Fruit fly (Drosophila melanogaster) whole organism, embryonic: Measurements from ENCODE around the gene CG34125.

Experiments
- B-H1 ChIP-seq: fragments of 200-800 bp; sonication (Bioruptor generic); IDR thresholded peaks from 3 replicates; pipeline ENCODE4 v1.3.6; 2022; ENCODE audit warnings: missing biosample characterization, missing genetic modification characterization
- BtbVII ChIP-seq: fragments of 200-800 bp; sonication (Bioruptor generic); optimal IDR thresholded peaks from 3 replicates; lab custom pipeline; 2017; ENCODE audit warnings: missing biosample characterization, mild to moderate bottlenecking, missing genetic modification characterization
- CG11085 ChIP-seq: fragments of 200-800 bp; sonication (Bioruptor generic); IDR thresholded peaks from 2 replicates; pipeline ENCODE4 v1.3.6; 2022; ENCODE audit warnings: missing biosample characterization, missing genetic modification characterization
- CG13123 ChIP-seq: fragments of 200-800 bp; sonication (Bioruptor generic); optimal IDR thresholded peaks from 2 replicates; lab custom pipeline; 2016; ENCODE audit warnings: missing biosample characterization, missing genetic modification characterization
- CG1603 ChIP-seq: fragments of 200-800 bp; sonication (Bioruptor generic); optimal IDR thresholded peaks from 2 replicates; lab custom pipeline; 2019; ENCODE audit warnings: missing biosample characterization, mild to moderate bottlenecking, missing genetic modification characterization, moderate library complexity
- CG18011 ChIP-seq: fragments of 200-800 bp; sonication (Bioruptor generic); optimal IDR thresholded peaks from 2 replicates; lab custom pipeline; 2017; ENCODE audit warnings: missing biosample characterization, missing genetic modification characterization, mild to moderate bottlenecking, moderate library complexity, missing genotype
- CG18262 ChIP-seq: fragments of 200-800 bp; optimal IDR thresholded peaks from 3 replicates; lab custom pipeline; 2019; ENCODE audit warnings: missing biosample characterization, mild to moderate bottlenecking, missing genetic modification characterization, moderate library complexity
- CG18476 ChIP-seq: fragments of 200-800 bp; sonication (Bioruptor generic); optimal IDR thresholded peaks from 2 replicates; lab custom pipeline; 2016; ENCODE audit warnings: missing biosample characterization, mild to moderate bottlenecking, missing genetic modification characterization
- CG30431 ChIP-seq: fragments of 200-800 bp; sonication (Bioruptor generic); optimal IDR thresholded peaks from 2 replicates; lab custom pipeline; 2017; ENCODE audit warnings: missing biosample characterization, missing genetic modification characterization
- CG32532 ChIP-seq: fragments of 200-800 bp; sonication (Bioruptor generic); IDR thresholded peaks from 2 replicates; pipeline ENCODE4 v1.3.6; 2022; ENCODE audit warnings: missing biosample characterization, missing genetic modification characterization
- CG3726 ChIP-seq: fragments of 200-800 bp; sonication (Bioruptor generic); IDR thresholded peaks from 3 replicates; pipeline ENCODE4, ENCODE4 v1.3.6; 2022; ENCODE audit warnings: missing biosample characterization, missing genetic modification characterization
- CG3838 ChIP-seq: fragments of 200-800 bp; sonication (Bioruptor generic); optimal IDR thresholded peaks from 3 replicates; lab custom pipeline; 2016; ENCODE audit warnings: missing biosample characterization, missing genetic modification characterization
- CG4404 ChIP-seq: fragments of 200-800 bp; sonication (Bioruptor generic); IDR thresholded peaks from 2 replicates; pipeline ENCODE4 v1.3.6; 2022; ENCODE audit warnings: missing biosample characterization, missing genetic modification characterization
- CG4424 ChIP-seq: fragments of 200-800 bp; sonication (Bioruptor generic); optimal IDR thresholded peaks from 3 replicates; lab custom pipeline; 2016; ENCODE audit warnings: missing biosample characterization, missing genetic modification characterization
- CG6791 ChIP-seq: fragments of 200-800 bp; sonication (Bioruptor generic); IDR thresholded peaks from 3 replicates; pipeline ENCODE4 v1.3.6; 2022; ENCODE audit warnings: missing biosample characterization, missing genetic modification characterization; ENCODE audit not compliant: partially characterized antibody
- CG7556 ChIP-seq: fragments of 200-800 bp; sonication (Bioruptor generic); optimal IDR thresholded peaks from 2 replicates; lab custom pipeline; 2017; ENCODE audit warnings: missing biosample characterization, mild to moderate bottlenecking, missing genetic modification characterization
- CG7745 ChIP-seq: fragments of 200-800 bp; sonication (Bioruptor generic); optimal IDR thresholded peaks from 2 replicates; lab custom pipeline; 2018; ENCODE audit warnings: missing biosample characterization, mild to moderate bottlenecking, missing genetic modification characterization, moderate library complexity
- CG7987 ChIP-seq: fragments of 200-800 bp; sonication (Bioruptor generic); optimal IDR thresholded peaks from 2 replicates; lab custom pipeline; 2018; ENCODE audit warnings: missing biosample characterization, mild to moderate bottlenecking, missing genetic modification characterization, moderate library complexity
- CG8359 ChIP-seq: fragments of 200-800 bp; sonication (Bioruptor generic); optimal IDR thresholded peaks from 2 replicates; lab custom pipeline; 2017; ENCODE audit warnings: missing biosample characterization, mild to moderate bottlenecking, missing genetic modification characterization, borderline replicate concordance
- Dad ChIP-seq: fragments of 200-800 bp; sonication (Bioruptor generic); optimal IDR thresholded peaks from 3 replicates; lab custom pipeline; 2016; ENCODE audit warnings: missing biosample characterization, missing genetic modification characterization
- Doc3 ChIP-seq: fragments of 200-800 bp; sonication (Bioruptor generic); IDR thresholded peaks from 3 replicates; pipeline ENCODE4 v1.3.6; 2022; ENCODE audit warnings: missing biosample characterization, missing genetic modification characterization; ENCODE audit not compliant: partially characterized antibody
- HLHmδ ChIP-seq: fragments of 200-800 bp; sonication (Bioruptor generic); optimal IDR thresholded peaks from 2 replicates; lab custom pipeline; 2018; ENCODE audit warnings: missing biosample characterization, mild to moderate bottlenecking, missing genetic modification characterization, moderate library complexity
- MTF-1 ChIP-seq: fragments of 200-800 bp; sonication (Bioruptor generic); optimal IDR thresholded peaks from 2 replicates; lab custom pipeline; 2018; ENCODE audit warnings: missing biosample characterization, mild to moderate bottlenecking, missing genetic modification characterization, borderline replicate concordance
- NK7.1 ChIP-seq: fragments of 200-800 bp; sonication (Bioruptor generic); optimal IDR thresholded peaks from 3 replicates; lab custom pipeline; 2016; ENCODE audit warnings: missing biosample characterization, missing genetic modification characterization
- Nf-YB ChIP-seq: fragments of 200-800 bp; sonication (Bioruptor generic); optimal IDR thresholded peaks from 3 replicates; lab custom pipeline; 2019; ENCODE audit warnings: missing biosample characterization, mild to moderate bottlenecking, missing genetic modification characterization, moderate library complexity
- Sox102F ChIP-seq: fragments of 200-800 bp; sonication (Bioruptor generic); optimal IDR thresholded peaks from 2 replicates; lab custom pipeline; 2018; ENCODE audit warnings: missing biosample characterization, mild to moderate bottlenecking, missing genetic modification characterization, moderate library complexity
- Taf1 ChIP-seq: fragments of 200-800 bp; sonication (Bioruptor generic); IDR thresholded peaks from 2 replicates; pipeline ENCODE4 v1.3.6; 2022; ENCODE audit warnings: missing biosample characterization, missing genetic modification characterization
- YL-1 ChIP-seq: fragments of 200-800 bp; sonication (Bioruptor generic); optimal IDR thresholded peaks from 3 replicates; lab custom pipeline; 2017; ENCODE audit warnings: missing biosample characterization, mild to moderate bottlenecking, missing genetic modification characterization
- ato ChIP-seq: fragments of 200-800 bp; sonication (Bioruptor generic); IDR thresholded peaks from 2 replicates; pipeline ENCODE4 v1.3.6; 2022; ENCODE audit warnings: missing biosample characterization, missing genetic modification characterization; ENCODE audit not compliant: partially characterized antibody
- chm ChIP-seq: fragments of 200-800 bp; sonication (Bioruptor generic); IDR thresholded peaks from 2 replicates; pipeline ENCODE4 v1.3.6; 2022; ENCODE audit warnings: missing biosample characterization, missing genetic modification characterization
- dan ChIP-seq: fragments of 200-800 bp; sonication (Bioruptor generic); IDR thresholded peaks from 2 replicates; pipeline ENCODE4 v1.3.6; 2022; ENCODE audit warnings: missing biosample characterization, missing genetic modification characterization
- dysf ChIP-seq: fragments of 200-800 bp; sonication (Bioruptor generic); IDR thresholded peaks from 3 replicates; pipeline ENCODE4 v1.3.6; 2022; ENCODE audit warnings: missing biosample characterization, missing genetic modification characterization
- esg ChIP-seq: fragments of 200-800 bp; sonication (Bioruptor generic); conservative IDR thresholded peaks from 2 replicates; pipeline ENCODE4 v1.3.6; 2022; ENCODE audit warnings: missing biosample characterization, missing genetic modification characterization
- fd3F ChIP-seq: fragments of 200-800 bp; sonication (Bioruptor generic); optimal IDR thresholded peaks from 2 replicates; lab custom pipeline; 2018; ENCODE audit warnings: missing biosample characterization, mild to moderate bottlenecking, missing genetic modification characterization, moderate library complexity
- gfzf ChIP-seq: fragments of 200-800 bp; sonication (Bioruptor generic); optimal IDR thresholded peaks from 2 replicates; lab custom pipeline; 2016; ENCODE audit warnings: missing biosample characterization, mild to moderate bottlenecking, missing genetic modification characterization, moderate library complexity
- gsb-n ChIP-seq: fragments of 200-800 bp; sonication (Bioruptor generic); optimal IDR thresholded peaks from 3 replicates; lab custom pipeline; 2018; ENCODE audit warnings: missing biosample characterization, mild to moderate bottlenecking, missing genetic modification characterization
- hkb ChIP-seq, 2 experiments: fragments of 200-800 bp in 1 of 2; fragments of >200 bp in 1 of 2; sonication (Bioruptor generic) in 1 of 2; IDR thresholded peaks in 1 of 2; optimal IDR thresholded peaks in 1 of 2; 2 replicates each; pipeline versions ENCODE4 v1.3.6 to Lab custom; 2017 to 2022; ENCODE audit warnings: missing biosample characterization in 1 of 2, missing genetic modification characterization in 1 of 2
- hth ChIP-seq: fragments of >200 bp; optimal IDR thresholded peaks from 2 replicates; lab custom pipeline; 2017; ENCODE audit warnings: inconsistent platforms
- klu ChIP-seq: fragments of 200-800 bp; sonication (Bioruptor generic); IDR thresholded peaks from 2 replicates; pipeline ENCODE4 v1.3.6; 2022; ENCODE audit warnings: missing biosample characterization, missing genetic modification characterization
- mam ChIP-seq: fragments of 200-800 bp; sonication (Bioruptor generic); optimal IDR thresholded peaks from 3 replicates; lab custom pipeline; 2016; ENCODE audit warnings: missing biosample characterization, missing genetic modification characterization
- nom ChIP-seq: fragments of 200-800 bp; sonication (Bioruptor generic); optimal IDR thresholded peaks from 2 replicates; lab custom pipeline; 2017; ENCODE audit warnings: missing biosample characterization, missing genetic modification characterization, mild to moderate bottlenecking, moderate library complexity, missing genetic modification reagents
- p53 ChIP-seq: fragments of 200-800 bp; sonication (Bioruptor generic); optimal IDR thresholded peaks from 2 replicates; lab custom pipeline; 2016; ENCODE audit warnings: missing biosample characterization, missing genetic modification characterization
- rib ChIP-seq: fragments of 200-800 bp; sonication (Bioruptor generic); IDR thresholded peaks from 2 replicates; pipeline ENCODE4 v1.3.6; 2022; ENCODE audit warnings: missing biosample characterization, missing genetic modification characterization
- ro ChIP-seq: fragments of 200-800 bp; sonication (Bioruptor generic); IDR thresholded peaks from 2 replicates; pipeline ENCODE4 v1.3.6; 2022; ENCODE audit warnings: missing biosample characterization, missing genetic modification characterization
- slp2 ChIP-seq: fragments of 200-800 bp; sonication (Bioruptor generic); optimal IDR thresholded peaks from 2 replicates; lab custom pipeline; 2016; ENCODE audit warnings: missing biosample characterization, missing genetic modification characterization
- sqz ChIP-seq: fragments of 200-800 bp; sonication (Bioruptor generic); optimal IDR thresholded peaks from 3 replicates; lab custom pipeline; 2018; ENCODE audit warnings: missing biosample characterization, mild to moderate bottlenecking, missing genetic modification characterization
- sug ChIP-seq: fragments of 200-800 bp; optimal IDR thresholded peaks from 2 replicates; lab custom pipeline; 2019; ENCODE audit warnings: missing biosample characterization, mild to moderate bottlenecking, missing genetic modification characterization, moderate library complexity
- twi ChIP-seq: fragments of 200-800 bp; optimal IDR thresholded peaks from 2 replicates; lab custom pipeline; 2019; ENCODE audit warnings: missing biosample characterization, mild to moderate bottlenecking, missing genetic modification characterization, moderate library complexity
- vfl ChIP-seq: fragments of 200-800 bp; sonication (Bioruptor generic); optimal IDR thresholded peaks from 2 replicates; lab custom pipeline; 2016; ENCODE audit warnings: missing biosample characterization, missing genetic modification characterization
- yki ChIP-seq: fragments of >200 bp; optimal IDR thresholded peaks from 3 replicates; lab custom pipeline; 2018

The CG34125 gene

dm6 chr2L:4999389-5000032, 34.0 kb downstream of the CG34125 start (continued):
- TF ChIP-seq CG3726 (GFP tag; lab: Robert Waterston, UW), result 0 out of 3 replicates have a peak, but pooled peaks have one; percentile 51
- TF ChIP-seq p53 (GFP tag; lab: Kevin White, UChicago), result no peak
- TF ChIP-seq esg (GFP tag; lab: Robert Waterston, UW), result peak; percentile 70
- peak; percentile 56 for TF ChIP-seq gsb-n (tag; lab: Kevin White, UChicago)
- no peak for TF ChIP-seq CG7745
- 0 out of 2 replicates have a peak, but pooled peaks have one; percentile 47 for TF ChIP-seq klu (GFP tag; lab: Robert Waterston, UW)
- TF ChIP-seq CG7987 (GFP tag; lab: Kevin White, UChicago), result no peak
- TF ChIP-seq ro, result no peak
- no peak for TF ChIP-seq CG3838 (GFP tag; lab: Kevin White, UChicago)
- TF ChIP-seq yki (lab: Kevin White, UChicago), result no peak
- TF ChIP-seq chm (GFP tag; lab: Robert Waterston, UW), result peak; percentile 60; the same call in 1 of the 2 replicates
- no peak for TF ChIP-seq CG6791 (GFP tag; lab: Robert Waterston, UW)
- no peak for TF ChIP-seq gfzf
- TF ChIP-seq nom (GFP tag; lab: Kevin White, UChicago), result no peak
- peak; percentile 84 for TF ChIP-seq CG32532 (GFP tag; lab: Robert Waterston, UW)
- TF ChIP-seq sqz, result peak; percentile 21
- TF ChIP-seq CG30431 (GFP tag; lab: Kevin White, UChicago), result peak; percentile 70
- no peak for TF ChIP-seq dan
- TF ChIP-seq CG7556 (GFP tag; lab: Kevin White, UChicago), result peak; percentile 27
- no peak for TF ChIP-seq CG18011 (GFP tag; lab: Kevin White, UChicago)
- TF ChIP-seq ato (GFP tag; lab: Robert Waterston, UW), result no peak
- no peak for TF ChIP-seq twi
- TF ChIP-seq CG11085 (GFP tag; lab: Robert Waterston, UW), result no peak
- peak; percentile 83 for TF ChIP-seq dysf (GFP tag; lab: Robert Waterston, UW)
- TF ChIP-seq CG4424 (GFP tag; lab: Kevin White, UChicago), result peak; percentile 61
- TF ChIP-seq Taf1 (GFP tag; lab: Robert Waterston, UW), result peak; percentile 68
- peak; percentile 65 for TF ChIP-seq CG18262
- peak; percentile 29 for TF ChIP-seq CG8359 (GFP tag; lab: Kevin White, UChicago)
- TF ChIP-seq sug (tag; lab: Kevin White, UChicago), result peak; percentile 26
- TF ChIP-seq BtbVII (GFP tag; lab: Kevin White, UChicago), result peak; percentile 70
- peak; percentile 75 for TF ChIP-seq CG1603 (tag; lab: Kevin White, UChicago)
- peak; percentile 30 for TF ChIP-seq CG18476 (GFP tag; lab: Kevin White, UChicago)
- no peak for TF ChIP-seq Doc3 (GFP tag; lab: Robert Waterston, UW)
- peak; percentile 67 for TF ChIP-seq MTF-1 (GFP tag; lab: Kevin White, UChicago)
- peak; percentile 19 for TF ChIP-seq vfl (GFP tag; lab: Kevin White, UChicago)
- no peak for TF ChIP-seq hkb (optimal IDR thresholded peaks at IDR 0.05; lab: Kevin White, UChicago)
- peak; percentile 64 for TF ChIP-seq hkb (GFP tag; IDR thresholded peaks at IDR 0.05; lab: Robert Waterston, UW)
- no peak for TF ChIP-seq YL-1 (GFP tag; lab: Kevin White, UChicago)
- peak; percentile 56; the same call in 1 of the 2 replicates for TF ChIP-seq rib (GFP tag; lab: Robert Waterston, UW)
- TF ChIP-seq CG13123 (GFP tag; lab: Kevin White, UChicago), result peak; percentile 20
- peak; percentile 44 for TF ChIP-seq Dad (GFP tag; lab: Kevin White, UChicago)
- peak; percentile 69 for TF ChIP-seq B-H1 (GFP tag; lab: Robert Waterston, UW)
- TF ChIP-seq Sox102F (GFP tag; lab: Kevin White, UChicago), result peak; percentile 76
- TF ChIP-seq HLHmδ, result no peak
- peak; percentile 56 for TF ChIP-seq slp2 (GFP tag; lab: Kevin White, UChicago)
- TF ChIP-seq mam (GFP tag; lab: Kevin White, UChicago), result peak; percentile 64
- TF ChIP-seq Nf-YB (GFP tag; lab: Kevin White, UChicago), result peak; percentile 11
- TF ChIP-seq CG4404 (GFP tag; lab: Robert Waterston, UW), result peak; percentile 78
- no peak for TF ChIP-seq hth (lab: Kevin White, UChicago)
- TF ChIP-seq NK7.1 (GFP tag; lab: Kevin White, UChicago), result no peak
- TF ChIP-seq fd3F (GFP tag; lab: Kevin White, UChicago), result peak; percentile 58
